Worm (Caenorhabditis elegans): ENCODE measurements around the gene swd-2.2.

ce11 chrIV:7775725-7776124, 1.5 kb downstream of the swd-2.2 start, which contains the start of gene swd-2.1:
- TF ChIP-seq R02D3.7 (tag; optimal IDR thresholded peaks at IDR 0.05) (no peak), pha-4 (tag; optimal IDR thresholded peaks at IDR 0.05) (no peak), jun-1 (tag; optimal IDR thresholded peaks at IDR 0.05) (no peak), nhr-77 (tag; optimal IDR thresholded peaks at IDR 0.05) (no peak)

Data from whole organism, L3 larva.